Worm (Caenorhabditis elegans) whole organism, early embryonic: ENCODE results near the gene glb-29.

Experiments
- ama-1 ChIP-seq: fragments of 150-350 bp; optimal IDR thresholded peaks from 2 replicates; lab custom pipeline; 2014
- ceh-13 ChIP-seq: fragments of 200-800 bp; sonication (Bioruptor generic); optimal IDR thresholded peaks from 2 replicates; lab custom pipeline; 2018; ENCODE audit warnings: mild to moderate bottlenecking, missing genetic modification characterization, missing compliant biosample characterization
- ets-7 ChIP-seq: sonication (generic microtip); optimal IDR thresholded peaks from 2 replicates; lab custom pipeline; 2016; ENCODE audit warnings: missing genotype, missing genetic modification characterization, missing compliant biosample characterization
- tbx-11 ChIP-seq: fragments of 200-800 bp; sonication (Bioruptor generic); IDR thresholded peaks from 2 replicates; pipeline ENCODE4 v1.3.6; 2022; ENCODE audit warnings: missing genetic modification characterization, missing compliant biosample characterization
- tbx-37 ChIP-seq: fragments of 200-800 bp; sonication (Bioruptor generic); conservative IDR thresholded peaks from 2 replicates; pipeline ENCODE4 v1.3.6; 2022; ENCODE audit warnings: missing genetic modification reagents, missing genetic modification characterization, missing compliant biosample characterization

- TF ChIP-seq tbx-37 (GFP tag; lab: Robert Waterston, UW) = no peak
- TF ChIP-seq ama-1 (lab: Kevin White, UChicago) = no peak
- TF ChIP-seq ceh-13 (GFP tag; lab: Kevin White, UChicago) = no peak
- TF ChIP-seq ets-7 (tag; lab: Kevin White, UChicago) = no peak
- no peak for TF ChIP-seq tbx-11 (GFP tag; lab: Robert Waterston, UW)
These were observed 36.6 kb upstream of the glb-29 start for ce11 chrII:11972266-11972665.
